Fruit fly (Drosophila melanogaster) whole organism, pupa: Measurements from ENCODE around the gene slmo.

Source experiments
- CG10348 ChIP-seq: fragments of 200-800 bp; sonication (Bioruptor generic); IDR thresholded peaks from 2 replicates; pipeline ENCODE4 v1.3.6; 2022; ENCODE audit warnings: missing biosample characterization, missing genetic modification characterization
- CG12605 ChIP-seq: fragments of 200-800 bp; sonication (Bioruptor generic); IDR thresholded peaks from 2 replicates; pipeline ENCODE4 v1.3.6; 2022; ENCODE audit warnings: missing biosample characterization, missing genetic modification characterization
- CG13204 ChIP-seq: fragments of 200-800 bp; sonication (Bioruptor generic); optimal IDR thresholded peaks from 2 replicates; lab custom pipeline; 2018; ENCODE audit warnings: missing biosample characterization, mild to moderate bottlenecking, missing genetic modification characterization, moderate library complexity
- CG14655 ChIP-seq: fragments of 200-800 bp; sonication (Bioruptor generic); optimal IDR thresholded peaks from 3 replicates; lab custom pipeline; 2017; ENCODE audit warnings: mild to moderate bottlenecking, missing biosample characterization, missing genetic modification reagents, missing genetic modification characterization
- CG15710 ChIP-seq: fragments of 200-800 bp; sonication (Bioruptor generic); optimal IDR thresholded peaks from 2 replicates; lab custom pipeline; 2018; ENCODE audit warnings: missing biosample characterization, mild to moderate bottlenecking, missing genetic modification characterization, moderate library complexity
- CG17806 ChIP-seq: fragments of 200-800 bp; sonication (Bioruptor generic); optimal IDR thresholded peaks from 2 replicates; lab custom pipeline; 2018; ENCODE audit warnings: missing biosample characterization, mild to moderate bottlenecking, missing genetic modification characterization, moderate library complexity
- CG32121 ChIP-seq: fragments of 200-800 bp; sonication (Bioruptor generic); IDR thresholded peaks from 2 replicates; pipeline ENCODE4 v1.3.6; 2022; ENCODE audit warnings: missing biosample characterization, missing genetic modification characterization
- CG34367 ChIP-seq: fragments of 200-800 bp; sonication (Bioruptor generic); optimal IDR thresholded peaks from 2 replicates; lab custom pipeline; 2018; ENCODE audit warnings: missing biosample characterization, mild to moderate bottlenecking, missing genetic modification characterization
- CG4496 ChIP-seq: fragments of 200-800 bp; sonication (Bioruptor generic); IDR thresholded peaks from 3 replicates; pipeline ENCODE4 v1.3.6; 2022; ENCODE audit warnings: missing biosample characterization, missing genetic modification characterization
- CG8159 ChIP-seq: fragments of 200-800 bp; sonication (Bioruptor generic); optimal IDR thresholded peaks from 3 replicates; lab custom pipeline; 2018; ENCODE audit warnings: missing biosample characterization, mild to moderate bottlenecking, missing genetic modification characterization, moderate library complexity
- CG8301 ChIP-seq: fragments of 200-800 bp; sonication (Bioruptor generic); optimal IDR thresholded peaks from 2 replicates; lab custom pipeline; 2018; ENCODE audit warnings: missing biosample characterization, mild to moderate bottlenecking, missing genetic modification characterization
- CG9948 ChIP-seq: fragments of 200-800 bp; sonication (Bioruptor generic); optimal IDR thresholded peaks from 2 replicates; lab custom pipeline; 2018; ENCODE audit warnings: missing biosample characterization, mild to moderate bottlenecking, missing genetic modification characterization, moderate library complexity
- D1 ChIP-seq: fragments of 200-800 bp; sonication (Bioruptor generic); optimal IDR thresholded peaks from 2 replicates; lab custom pipeline; 2018; ENCODE audit warnings: missing biosample characterization, mild to moderate bottlenecking, missing genetic modification characterization, moderate library complexity
- EcR ChIP-seq: fragments of 200-800 bp; sonication (Bioruptor generic); optimal IDR thresholded peaks from 3 replicates; lab custom pipeline; 2019; ENCODE audit warnings: missing biosample characterization, missing genetic modification characterization, mild to moderate bottlenecking, moderate library complexity, missing genetic modification reagents
- Ets98B ChIP-seq: fragments of 200-800 bp; sonication (Bioruptor generic); IDR thresholded peaks from 2 replicates; pipeline ENCODE4 v1.3.6; 2022; ENCODE audit warnings: missing biosample characterization, missing genetic modification characterization
- Pif1A ChIP-seq: fragments of 200-800 bp; sonication (Bioruptor generic); optimal IDR thresholded peaks from 3 replicates; lab custom pipeline; 2016; ENCODE audit warnings: missing biosample characterization, missing genetic modification characterization
- Pif1B ChIP-seq: fragments of 200-800 bp; sonication (Bioruptor generic); optimal IDR thresholded peaks from 3 replicates; lab custom pipeline; 2016; ENCODE audit warnings: missing biosample characterization, missing genetic modification characterization
- Snoo ChIP-seq: fragments of 200-800 bp; sonication (Bioruptor generic); optimal IDR thresholded peaks from 3 replicates; lab custom pipeline; 2017; ENCODE audit warnings: missing biosample characterization, mild to moderate bottlenecking, missing genetic modification characterization, inconsistent platforms
- fd96Ca ChIP-seq: fragments of 200-800 bp; sonication (Bioruptor generic); IDR thresholded peaks from 3 replicates; pipeline ENCODE4 v1.3.6; 2022; ENCODE audit warnings: missing biosample characterization, missing genetic modification characterization
- gl ChIP-seq: fragments of 200-800 bp; sonication (Bioruptor generic); optimal IDR thresholded peaks from 2 replicates; lab custom pipeline; 2018; ENCODE audit warnings: missing biosample characterization, mild to moderate bottlenecking, missing genetic modification characterization
- rn ChIP-seq: fragments of 200-800 bp; sonication (Bioruptor generic); IDR thresholded peaks from 2 replicates; pipeline ENCODE4 v1.3.6; 2022; ENCODE audit warnings: missing biosample characterization, missing genetic modification characterization

The slmo gene

DNA sequence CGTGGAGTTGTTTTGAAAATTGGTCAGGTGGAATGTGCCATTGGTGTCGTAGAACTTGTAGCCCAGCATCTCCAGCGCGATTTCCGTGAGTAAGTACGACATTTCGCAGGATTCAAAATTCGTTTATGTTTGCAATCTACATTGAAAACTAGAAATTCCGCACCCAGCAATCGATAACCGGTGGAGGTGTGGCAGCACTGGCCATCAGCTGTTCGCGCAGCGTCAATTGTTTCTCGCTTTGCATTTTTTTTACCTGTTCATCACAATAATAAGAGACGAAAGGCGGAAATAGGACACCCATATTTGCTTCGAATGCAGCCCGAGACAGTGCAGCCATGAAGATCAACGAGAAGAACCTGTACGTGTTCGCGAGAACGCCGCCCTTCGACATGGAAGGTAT lies at the start of gene slmo, which contains the start of gene CG34179:
Gene slmo, minus strand, starts transcription at position 165 of the 400 bp plus-strand sequence.
Gene CG34179, minus strand, starts transcription at position 165 of the 400 bp plus-strand sequence.
- no peak for TF ChIP-seq CG34367 (tag; lab: Kevin White, UChicago)
- TF ChIP-seq rn = no peak
- no peak for TF ChIP-seq CG32121 (GFP tag; lab: Robert Waterston, UW)
- no peak for TF ChIP-seq CG17806 (tag; lab: Kevin White, UChicago)
- no peak for TF ChIP-seq CG8301 (tag; lab: Kevin White, UChicago)
- no peak for TF ChIP-seq CG4496 (GFP tag; lab: Robert Waterston, UW)
- no peak for TF ChIP-seq gl
- TF ChIP-seq EcR (GFP tag; lab: Kevin White, UChicago) = no peak
- TF ChIP-seq CG10348 (GFP tag; lab: Robert Waterston, UW) = no peak
- no peak for TF ChIP-seq Pif1B (GFP tag; lab: Kevin White, UChicago)
- TF ChIP-seq CG9948 (tag; lab: Kevin White, UChicago) = no peak
- TF ChIP-seq D1 (tag; lab: Kevin White, UChicago) = no peak
- TF ChIP-seq Ets98B (GFP tag; lab: Robert Waterston, UW) = no peak
- TF ChIP-seq Snoo (tag; lab: Kevin White, UChicago) = no peak
- no peak for TF ChIP-seq CG15710
- TF ChIP-seq CG14655 = no peak
- no peak for TF ChIP-seq Pif1A (GFP tag; lab: Kevin White, UChicago)
- no peak for TF ChIP-seq fd96Ca
- TF ChIP-seq CG13204 (GFP tag; lab: Kevin White, UChicago) = no peak
- TF ChIP-seq, all 21 proteins: peak for 0

DNA sequence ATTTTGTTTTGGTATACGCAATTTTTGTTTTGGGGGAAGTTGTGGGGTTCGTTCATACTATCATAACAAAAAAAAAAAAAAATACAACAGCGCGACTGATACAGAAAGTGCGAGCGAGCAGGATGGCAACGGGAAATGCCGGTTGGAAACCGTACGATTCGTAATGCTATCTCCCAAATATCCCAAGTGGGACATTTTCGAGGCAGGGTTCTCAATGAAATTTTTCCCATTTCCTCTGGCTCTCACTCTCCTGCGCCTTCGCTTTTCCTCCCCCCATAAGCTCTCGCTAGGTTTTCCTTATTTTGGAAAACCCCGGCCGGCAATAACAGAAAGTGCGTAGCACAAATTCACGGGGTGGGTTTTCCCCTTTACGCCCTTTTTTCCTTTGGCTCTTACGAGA lies 43.8 kb upstream of the slmo start:
- no peak for TF ChIP-seq Pif1A (GFP tag; lab: Kevin White, UChicago)
- TF ChIP-seq CG4496 (GFP tag; lab: Robert Waterston, UW) = no peak
- TF ChIP-seq Pif1B (GFP tag; lab: Kevin White, UChicago) = no peak
- no peak for TF ChIP-seq CG12605 (GFP tag; lab: Robert Waterston, UW)

DNA sequence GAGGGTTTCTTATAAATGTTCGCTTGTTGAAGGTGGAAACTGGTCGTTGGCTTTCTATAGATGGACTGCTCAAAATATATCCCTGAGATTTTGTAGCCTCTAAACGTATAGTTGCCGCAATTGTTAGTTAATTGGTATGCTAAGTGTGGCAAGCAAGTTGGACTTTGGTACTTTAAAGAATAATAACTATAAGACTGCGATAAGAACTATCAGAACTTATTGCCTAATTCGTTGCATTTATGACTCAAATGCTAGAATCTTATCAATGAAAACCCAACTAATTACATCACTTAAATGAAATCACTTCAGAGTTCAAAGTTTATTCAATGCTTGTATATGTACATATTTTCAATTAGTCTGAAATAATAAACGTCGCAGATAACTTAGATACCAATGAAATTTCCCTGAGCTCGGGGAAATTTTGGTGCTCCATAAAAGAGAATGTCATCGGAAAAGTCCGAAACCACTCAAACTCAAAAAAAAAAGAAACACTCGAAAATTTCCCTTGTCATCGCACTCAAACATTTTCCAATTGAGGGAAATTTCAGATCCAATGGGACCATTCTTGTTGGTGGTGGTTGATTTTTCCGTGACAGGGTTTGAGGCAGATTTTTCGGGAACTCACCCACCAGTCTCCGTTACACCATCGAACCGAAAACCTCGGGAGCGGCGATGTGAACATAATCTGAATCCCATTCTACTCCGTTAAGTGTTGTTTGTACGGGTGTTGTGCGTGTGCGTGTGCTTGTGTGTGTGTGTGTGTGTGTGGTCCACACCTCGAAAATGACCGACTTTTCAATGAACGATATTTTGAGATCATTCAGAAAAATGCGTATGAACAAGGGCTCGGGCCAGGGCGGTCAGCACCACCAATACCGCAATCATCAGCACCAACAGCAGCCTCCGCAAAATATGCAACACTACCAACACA lies 42.5 kb upstream of the slmo start, which contains the start of gene CG45075:
Gene CG45075, plus strand, starts transcription at position 627 of the 931 bp plus-strand sequence.
- no peak for TF ChIP-seq rn
- TF ChIP-seq CG32121 (GFP tag; lab: Robert Waterston, UW) = no peak
- no peak for TF ChIP-seq CG12605 (GFP tag; lab: Robert Waterston, UW)
- no peak for TF ChIP-seq CG10348 (GFP tag; lab: Robert Waterston, UW)
- no peak for TF ChIP-seq CG13204 (GFP tag; lab: Kevin White, UChicago)
- no peak for TF ChIP-seq Ets98B (GFP tag; lab: Robert Waterston, UW)
- TF ChIP-seq CG17806 (tag; lab: Kevin White, UChicago) = no peak
- TF ChIP-seq CG14655 = no peak
- no peak for TF ChIP-seq CG9948 (tag; lab: Kevin White, UChicago)
- TF ChIP-seq gl = no peak
- no peak for TF ChIP-seq EcR (GFP tag; lab: Kevin White, UChicago)
- TF ChIP-seq CG4496 (GFP tag; lab: Robert Waterston, UW) = no peak
- TF ChIP-seq D1 (tag; lab: Kevin White, UChicago) = no peak
- TF ChIP-seq fd96Ca = no peak

DNA sequence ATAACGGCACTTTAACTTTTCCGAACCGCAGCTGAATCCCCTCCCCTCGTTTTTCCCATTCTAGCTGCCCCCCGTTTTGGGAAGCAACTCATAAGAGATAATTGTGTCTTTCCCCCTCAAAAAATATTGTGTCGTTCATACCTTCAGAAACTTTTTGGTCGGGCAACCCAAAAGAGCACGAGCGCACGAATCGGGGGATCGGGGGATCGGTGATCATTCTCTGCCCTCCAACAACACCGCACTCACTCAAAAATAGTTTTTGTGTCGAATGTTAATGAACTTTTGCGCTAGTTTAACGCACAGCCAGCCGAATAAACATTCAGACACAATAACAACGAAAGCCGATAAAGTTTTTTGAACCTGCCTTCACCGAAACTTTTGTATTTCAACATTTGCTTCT lies 41.9 kb upstream of the slmo start:
- TF ChIP-seq CG8159 (tag; lab: Kevin White, UChicago) (no peak), CG4496 (GFP tag; lab: Robert Waterston, UW) (no peak), CG15710 (no peak), CG9948 (tag; lab: Kevin White, UChicago) (no peak), CG10348 (GFP tag; lab: Robert Waterston, UW) (no peak), CG34367 (tag; lab: Kevin White, UChicago) (no peak), CG14655 (no peak), Snoo (tag; lab: Kevin White, UChicago) (no peak), Pif1A (GFP tag; lab: Kevin White, UChicago) (no peak), CG13204 (GFP tag; lab: Kevin White, UChicago) (no peak), CG32121 (GFP tag; lab: Robert Waterston, UW) (no peak), EcR (GFP tag; lab: Kevin White, UChicago) (no peak), Ets98B (GFP tag; lab: Robert Waterston, UW) (no peak), CG17806 (tag; lab: Kevin White, UChicago) (no peak), Pif1B (GFP tag; lab: Kevin White, UChicago) (no peak), fd96Ca (no peak), CG8301 (tag; lab: Kevin White, UChicago) (no peak), gl (no peak)
- TF ChIP-seq, all 21 proteins: peak for 0

DNA sequence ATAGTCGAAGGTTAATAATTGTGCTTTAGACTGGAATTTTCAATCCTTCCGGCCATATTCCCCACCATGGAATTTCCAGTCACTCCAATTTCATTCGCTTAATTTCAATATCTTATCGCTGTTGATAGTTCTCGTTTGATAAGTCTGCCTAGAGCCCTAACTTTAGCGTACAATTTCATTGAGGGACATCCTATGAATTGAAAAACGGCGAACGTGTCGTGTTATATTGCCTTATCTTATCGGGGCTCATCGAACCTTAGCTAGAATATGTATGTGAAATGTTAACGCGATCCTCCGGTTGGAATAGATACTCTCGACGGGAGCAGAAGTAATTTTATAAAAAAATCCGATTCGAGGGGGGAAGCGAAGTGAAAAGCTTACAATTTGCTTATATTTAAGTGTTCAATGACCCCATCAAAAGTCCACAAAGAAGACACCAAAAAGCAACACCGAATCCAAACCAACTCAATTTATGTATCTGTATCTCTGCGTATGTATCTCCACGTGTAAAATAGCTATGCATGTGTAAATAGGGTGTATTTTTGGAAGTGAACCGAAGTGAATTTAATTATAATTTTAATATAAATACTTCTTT lies 41.2 kb upstream of the slmo start:
- TF ChIP-seq CG8301 (tag; lab: Kevin White, UChicago) = no peak
- TF ChIP-seq rn = no peak
- TF ChIP-seq CG9948 (tag; lab: Kevin White, UChicago) = no peak
- TF ChIP-seq gl = no peak
- no peak for TF ChIP-seq CG10348 (GFP tag; lab: Robert Waterston, UW)
- TF ChIP-seq CG15710 = no peak
